Fruit fly (Drosophila melanogaster): ENCODE measurements around the gene CG18304.
A peak's percentile ranks its signal among the peaks of the same experiment; 100 is the strongest.

The CG18304 gene

DNA sequence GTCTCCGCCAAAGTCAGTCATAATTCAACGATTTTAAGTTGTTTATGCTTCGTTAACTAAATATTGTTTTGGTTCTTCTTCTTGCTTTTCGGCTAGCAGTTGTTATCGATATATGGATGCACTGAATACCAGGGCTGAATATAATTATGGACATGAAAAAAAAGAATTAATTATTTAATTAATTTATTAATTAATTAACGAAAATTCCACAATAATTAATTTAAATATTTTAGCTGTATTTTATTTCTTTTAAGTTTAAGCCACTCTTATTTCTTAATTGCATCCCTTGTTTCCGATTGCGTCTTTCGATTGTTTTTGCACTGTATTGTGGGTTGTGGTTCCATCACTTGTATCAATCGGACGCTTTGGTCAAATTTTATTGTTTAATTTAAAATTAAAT lies 7.5 kb upstream of the CG18304 start, which contains the start of the genes Gas41 and SA1 (continued):
- TF ChIP-seq ato (GFP tag; IDR thresholded peaks at IDR 0.05; ENCODE audit: partially characterized antibody): peak; percentile 57; the same call in 1 of the 2 replicates
- TF ChIP-seq CG15073 (GFP tag; optimal IDR thresholded peaks at IDR 0.05): no peak
- TF ChIP-seq B-H2 (GFP tag; optimal IDR thresholded peaks at IDR 0.05): peak; percentile 44
- TF ChIP-seq CG14965 (GFP tag; optimal IDR thresholded peaks at IDR 0.05; ENCODE audit: borderline replicate concordance): no peak
- TF ChIP-seq Med (GFP tag): peak; percentile 87
- TF ChIP-seq CG17612 (GFP tag; IDR thresholded peaks at IDR 0.05): peak; percentile 65
- TF ChIP-seq CG43689 (GFP tag; IDR thresholded peaks at IDR 0.05): peak; percentile 56; the same call in 1 of the 2 replicates
- TF ChIP-seq CG6683 (GFP tag; optimal IDR thresholded peaks at IDR 0.05): peak; percentile 64
- TF ChIP-seq Gug (GFP tag; IDR thresholded peaks at IDR 0.05): peak; percentile 87
- peak; percentile 95 for TF ChIP-seq zen (tag; optimal IDR thresholded peaks at IDR 0.05)
- peak; percentile 84 for TF ChIP-seq knrl (GFP tag; IDR thresholded peaks at IDR 0.05; ENCODE audit: partially characterized antibody)
- peak; percentile 70 for TF ChIP-seq CG6791 (GFP tag; IDR thresholded peaks at IDR 0.05; ENCODE audit: partially characterized antibody)
- TF ChIP-seq NFAT (GFP tag; IDR thresholded peaks at IDR 0.05): peak; percentile 88
- peak; percentile 71 for TF ChIP-seq CG4328 (GFP tag; optimal IDR thresholded peaks at IDR 0.05)
- TF ChIP-seq CG13296 (GFP tag; optimal IDR thresholded peaks at IDR 0.05): peak; percentile 88
- TF ChIP-seq CG7786 (GFP tag; optimal IDR thresholded peaks at IDR 0.05): peak; percentile 47
- peak; percentile 74 for TF ChIP-seq HHEX (GFP tag; optimal IDR thresholded peaks at IDR 0.05)
- peak; percentile 81 for TF ChIP-seq ara (GFP tag; IDR thresholded peaks at IDR 0.05)
- peak; percentile 92 for TF ChIP-seq ind (GFP tag; optimal IDR thresholded peaks at IDR 0.05)
- TF ChIP-seq danr (GFP tag; IDR thresholded peaks at IDR 0.05): peak; percentile 31; the same call in 1 of the 2 replicates
- TF ChIP-seq stwl (tag; optimal IDR thresholded peaks at IDR 0.05): peak; percentile 92
- TF ChIP-seq ase (GFP tag; IDR thresholded peaks at IDR 0.05): peak; percentile 81; the same call in 2 of the 3 replicates
- no peak for TF ChIP-seq CG9876 (GFP tag; optimal IDR thresholded peaks at IDR 0.05)
- peak; percentile 88 for TF ChIP-seq BEAF-32 (GFP tag; optimal IDR thresholded peaks at IDR 0.05)
- TF ChIP-seq CG5245 (GFP tag; optimal IDR thresholded peaks at IDR 0.05): no peak
- peak; percentile 28; the same call in 1 of the 3 replicates for TF ChIP-seq jigr1 (GFP tag; IDR thresholded peaks at IDR 0.05)
- no peak for TF ChIP-seq p53 (GFP tag; optimal IDR thresholded peaks at IDR 0.05)
- peak; percentile 95 for TF ChIP-seq CG17361 (GFP tag; IDR thresholded peaks at IDR 0.05)
- peak; percentile 18 for TF ChIP-seq CG8359 (GFP tag; optimal IDR thresholded peaks at IDR 0.05; ENCODE audit: borderline replicate concordance)
- TF ChIP-seq CG31365 (tag; optimal IDR thresholded peaks at IDR 0.05): peak; percentile 8
- peak; percentile 89 for TF ChIP-seq CG4424 (GFP tag; optimal IDR thresholded peaks at IDR 0.05)
- TF ChIP-seq CG17359 (tag; optimal IDR thresholded peaks at IDR 0.05): peak; percentile 93
- TF ChIP-seq Rx (GFP tag; IDR thresholded peaks at IDR 0.05): peak; percentile 61
- TF ChIP-seq CG34376 (GFP tag; optimal IDR thresholded peaks at IDR 0.05): peak; percentile 49
- TF ChIP-seq CG6813 (GFP tag; optimal IDR thresholded peaks at IDR 0.05): peak; percentile 40
- no peak for TF ChIP-seq Mrtf (GFP tag; IDR thresholded peaks at IDR 0.05)
- peak; percentile 38; the same call in 2 of the 3 replicates for TF ChIP-seq CG14050 (GFP tag; IDR thresholded peaks at IDR 0.05)
- TF ChIP-seq CG13624 (GFP tag; optimal IDR thresholded peaks at IDR 0.05): no peak
- TF ChIP-seq Max (GFP tag; optimal IDR thresholded peaks at IDR 0.05): no peak
- TF ChIP-seq CG34224 (GFP tag; IDR thresholded peaks at IDR 0.05; ENCODE audit: partially characterized antibody): peak; percentile 78
- TF ChIP-seq bigmax (GFP tag; optimal IDR thresholded peaks at IDR 0.05): no peak
- TF ChIP-seq CG4360 (GFP tag; IDR thresholded peaks at IDR 0.05): 0 out of 2 replicates have a peak, but pooled peaks have one; percentile 35
- TF ChIP-seq twi (tag; optimal IDR thresholded peaks at IDR 0.05): peak; percentile 68
- TF ChIP-seq CG3281 (GFP tag; optimal IDR thresholded peaks at IDR 0.05): peak; percentile 85
- TF ChIP-seq amos (GFP tag; IDR thresholded peaks at IDR 0.05; ENCODE audit: partially characterized antibody): peak; percentile 70; the same call in 1 of the 2 replicates
- no peak for TF ChIP-seq luna (GFP tag; optimal IDR thresholded peaks at IDR 0.05)
- TF ChIP-seq CG6175 (GFP tag; IDR thresholded peaks at IDR 0.05): peak; percentile 38; the same call in 1 of the 3 replicates
- TF ChIP-seq gcm (GFP tag; optimal IDR thresholded peaks at IDR 0.05): peak; percentile 93
- TF ChIP-seq ewg (GFP tag; optimal IDR thresholded peaks at IDR 0.05): peak; percentile 33
- peak; percentile 71 for TF ChIP-seq BtbVII (GFP tag; optimal IDR thresholded peaks at IDR 0.05)
